Worm (Caenorhabditis elegans): Measurements from ENCODE around the gene nhr-117.

Gene nhr-117

ce11 chrV:1611570-1611969 lies 9.8 kb downstream of the nhr-117 start:
- TF ChIP-seq snpc-4 (tag; optimal IDR thresholded peaks at IDR 0.05) (no peak), cnd-1 (tag; optimal IDR thresholded peaks at IDR 0.05) (no peak), hlh-1 (tag; optimal IDR thresholded peaks at IDR 0.05) (no peak), tbx-8 (GFP tag; optimal IDR thresholded peaks at IDR 0.05) (no peak), blmp-1 (tag; optimal IDR thresholded peaks at IDR 0.05) (no peak), ham-2 (GFP tag; optimal IDR thresholded peaks at IDR 0.05) (no peak), sem-2 (GFP tag; optimal IDR thresholded peaks at IDR 0.05) (no peak), nhr-76 (tag; optimal IDR thresholded peaks at IDR 0.05) (no peak), unc-62 (GFP tag; optimal IDR thresholded peaks at IDR 0.05) (no peak), ceh-43 (GFP tag; optimal IDR thresholded peaks at IDR 0.05) (no peak), elt-3 (tag; optimal IDR thresholded peaks at IDR 0.05) (no peak), ces-1 (GFP tag; optimal IDR thresholded peaks at IDR 0.05) (no peak), elt-1 (tag; optimal IDR thresholded peaks at IDR 0.05; ENCODE audit: borderline replicate concordance, insufficient read depth) (no peak), flh-1 (GFP tag; optimal IDR thresholded peaks at IDR 0.05) (no peak), ceh-39 (tag; optimal IDR thresholded peaks at IDR 0.05) (no peak)

DNA sequence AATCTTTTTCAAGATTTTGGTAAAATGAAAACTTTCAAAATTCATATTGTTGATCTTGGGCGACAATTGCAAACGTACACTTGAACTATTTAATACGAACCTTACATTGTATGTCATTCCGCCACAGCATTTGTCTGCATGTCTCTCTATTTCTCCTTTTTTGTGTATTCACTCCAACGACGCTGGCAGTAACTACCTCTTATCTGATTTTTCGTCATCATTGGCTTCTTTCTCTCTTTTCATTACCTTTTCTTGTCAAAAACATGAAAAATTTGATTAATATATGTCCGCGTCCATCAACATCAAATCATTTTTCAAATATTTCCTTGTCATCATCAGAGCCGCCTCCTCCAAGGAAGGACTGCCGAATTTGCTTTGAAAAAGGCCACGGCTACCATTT lies 11.2 kb downstream of the nhr-117 start, which contains the start of gene nhr-177:
Gene nhr-177 (plus strand): TSS at position 167 of the 400 bp plus-strand sequence.
- TF ChIP-seq elt-3 (tag; optimal IDR thresholded peaks at IDR 0.05), result no peak
- TF ChIP-seq ceh-39 (tag; optimal IDR thresholded peaks at IDR 0.05), result no peak
- no peak for TF ChIP-seq tbx-8 (GFP tag; optimal IDR thresholded peaks at IDR 0.05)
- no peak for TF ChIP-seq hlh-1 (tag; optimal IDR thresholded peaks at IDR 0.05)
- no peak for TF ChIP-seq ztf-11 (tag; optimal IDR thresholded peaks at IDR 0.05)
- TF ChIP-seq nhr-12 (tag; optimal IDR thresholded peaks at IDR 0.05), result no peak
- no peak for TF ChIP-seq unc-39 (tag; optimal IDR thresholded peaks at IDR 0.05)
- TF ChIP-seq ceh-83 (GFP tag; optimal IDR thresholded peaks at IDR 0.05), result no peak
- TF ChIP-seq zip-8 (tag; optimal IDR thresholded peaks at IDR 0.05), result no peak
- TF ChIP-seq pha-4 (tag; optimal IDR thresholded peaks at IDR 0.05), result no peak
- TF ChIP-seq flh-1 (GFP tag; optimal IDR thresholded peaks at IDR 0.05), result no peak
- no peak for TF ChIP-seq blmp-1 (tag; optimal IDR thresholded peaks at IDR 0.05)
- no peak for TF ChIP-seq elt-1 (tag; optimal IDR thresholded peaks at IDR 0.05; ENCODE audit: borderline replicate concordance, insufficient read depth)
- no peak for TF ChIP-seq ces-1 (GFP tag; optimal IDR thresholded peaks at IDR 0.05)
- no peak for TF ChIP-seq snpc-4 (tag; optimal IDR thresholded peaks at IDR 0.05)

ce11 chrV:1607790-1608189 lies 13.5 kb downstream of the nhr-117 start, which contains the start of gene nhr-178:
Gene nhr-178 (minus strand): TSS chrV:1607953.
- TF ChIP-seq nhr-12 (tag; optimal IDR thresholded peaks at IDR 0.05) (no peak), lin-32 (GFP tag; optimal IDR thresholded peaks at IDR 0.05) (no peak), ham-2 (GFP tag; optimal IDR thresholded peaks at IDR 0.05) (no peak), unc-62 (GFP tag; optimal IDR thresholded peaks at IDR 0.05) (no peak), nhr-2 (tag; optimal IDR thresholded peaks at IDR 0.05) (no peak), lin-13 (tag; optimal IDR thresholded peaks at IDR 0.05) (no peak), pha-4 (tag; optimal IDR thresholded peaks at IDR 0.05) (no peak), tbx-8 (GFP tag; optimal IDR thresholded peaks at IDR 0.05) (no peak), mep-1 (tag; optimal IDR thresholded peaks at IDR 0.05) (no peak), mls-2 (tag; optimal IDR thresholded peaks at IDR 0.05) (no peak)

ce11 chrV:1600561-1601088 lies 20.7 kb downstream of the nhr-117 start, which contains the start of gene F16B4.2:
Gene F16B4.2 (plus strand): TSS chrV:1601038.
- no peak for TF ChIP-seq unc-62 (GFP tag; optimal IDR thresholded peaks at IDR 0.05)
- no peak for TF ChIP-seq drap-1 (GFP tag; optimal IDR thresholded peaks at IDR 0.05)
- TF ChIP-seq zip-8 (tag; optimal IDR thresholded peaks at IDR 0.05), result no peak
- no peak for TF ChIP-seq nhr-12 (tag; optimal IDR thresholded peaks at IDR 0.05)
- TF ChIP-seq nhr-237 (tag; optimal IDR thresholded peaks at IDR 0.05), result no peak

DNA sequence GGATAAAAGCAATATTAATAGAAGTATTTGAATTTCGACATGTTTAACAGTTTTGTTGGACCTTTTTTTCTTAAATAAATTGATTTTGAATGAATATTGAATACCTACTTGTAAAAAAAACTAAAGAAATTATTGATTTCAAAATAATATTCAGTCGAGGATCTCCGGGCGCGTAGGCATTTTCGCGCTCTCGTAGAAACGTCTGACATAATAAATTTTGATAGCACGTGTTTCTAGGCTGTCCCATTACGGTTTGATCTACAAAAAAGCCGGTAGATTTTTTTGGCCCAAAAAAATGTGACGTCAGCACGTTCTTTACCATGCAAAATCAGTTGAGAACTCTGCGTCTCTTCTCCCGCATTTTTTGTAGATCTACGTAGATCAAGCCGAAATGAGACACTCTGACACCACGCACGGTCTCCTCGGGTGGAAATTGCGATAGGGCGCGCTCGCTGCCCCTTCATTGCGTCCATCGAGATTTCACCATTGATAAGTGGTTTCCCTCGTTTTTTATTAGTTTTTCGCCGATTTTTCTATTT lies 26.7 kb downstream of the nhr-117 start:
- TF ChIP-seq unc-39 (tag; optimal IDR thresholded peaks at IDR 0.05), result no peak

DNA sequence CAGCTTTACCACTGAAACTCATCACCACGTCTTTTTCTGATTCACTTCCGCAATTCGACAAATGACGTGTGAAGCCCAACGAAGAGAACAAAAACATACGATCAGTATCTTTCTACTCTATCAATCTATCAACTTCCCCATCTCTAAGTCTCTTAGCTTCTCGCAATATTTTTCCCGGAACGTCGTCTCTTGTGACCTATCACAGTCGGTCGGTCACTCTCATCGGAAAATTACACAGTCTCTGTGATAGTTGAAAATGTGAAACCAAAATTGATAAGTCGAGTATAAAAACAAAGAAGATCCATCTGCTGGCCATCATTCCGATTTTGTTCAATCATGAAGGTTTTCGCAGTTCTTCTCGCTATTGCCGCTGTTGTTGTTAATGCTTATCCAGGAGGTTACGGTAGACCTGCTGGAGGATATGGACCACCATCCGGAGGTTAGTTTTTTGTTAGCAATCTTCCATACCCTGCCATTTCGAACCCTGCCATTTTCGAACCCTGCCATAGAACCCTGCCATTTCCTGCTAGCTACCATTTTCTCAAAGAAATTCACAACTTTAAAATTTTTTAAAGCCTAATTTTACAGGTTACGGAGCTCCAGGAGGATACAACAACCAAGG lies 27.4 kb downstream of the nhr-117 start, which contains the start of gene F16B4.4:
Gene F16B4.4 (plus strand): TSS at position 221 of the 622 bp plus-strand sequence.
- TF ChIP-seq nhr-12 (tag; optimal IDR thresholded peaks at IDR 0.05) (no peak), cnd-1 (tag; optimal IDR thresholded peaks at IDR 0.05) (no peak), snpc-4 (tag; optimal IDR thresholded peaks at IDR 0.05) (no peak), nhr-237 (tag; optimal IDR thresholded peaks at IDR 0.05) (no peak), mab-5 (tag; optimal IDR thresholded peaks at IDR 0.05) (no peak), mls-2 (tag; optimal IDR thresholded peaks at IDR 0.05) (no peak), ztf-11 (tag; optimal IDR thresholded peaks at IDR 0.05) (no peak), tbx-8 (GFP tag; optimal IDR thresholded peaks at IDR 0.05) (no peak)
